Fruit fly (Drosophila melanogaster): Measurements from ENCODE around the gene Hipk.

Hipk gene

DNA sequence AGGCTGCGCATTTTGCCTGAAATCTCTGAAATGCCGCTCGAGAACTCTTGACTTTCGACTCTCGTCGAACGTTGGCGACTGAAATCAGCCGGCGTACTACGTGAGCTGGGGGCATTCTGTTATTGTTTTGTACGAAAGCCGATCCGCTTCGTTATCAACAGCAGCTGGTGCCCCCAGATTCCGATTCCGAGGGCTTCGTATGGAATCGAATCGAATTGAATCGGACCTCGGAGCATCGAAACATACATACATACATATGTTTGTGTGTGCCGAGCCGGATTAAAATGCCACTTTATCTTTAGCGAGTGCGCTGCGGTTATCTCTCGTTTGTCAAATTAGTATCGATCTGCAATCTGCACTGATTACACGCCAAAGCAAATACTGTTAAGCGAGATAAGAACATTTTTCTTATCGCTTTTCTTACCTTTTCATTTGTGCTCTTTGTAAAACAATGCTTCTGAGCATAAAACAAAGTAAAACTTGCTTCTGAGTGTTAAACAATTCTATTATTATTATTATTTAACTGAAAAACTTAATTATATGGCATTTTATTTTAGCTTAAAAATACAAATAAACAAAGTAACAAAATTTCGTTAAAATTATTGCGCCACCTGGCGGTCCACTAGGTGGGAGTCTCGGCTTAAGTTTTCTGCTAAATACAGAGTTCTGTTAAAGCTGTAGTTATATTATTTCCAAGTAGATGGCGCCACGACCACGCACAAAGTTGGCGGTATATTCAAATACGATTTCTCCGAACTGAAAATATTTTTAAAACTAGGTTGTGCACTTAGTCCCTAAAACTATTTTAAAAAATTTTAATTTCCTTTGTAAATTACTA is 63.8 kb downstream of the Hipk start, which contains the start of gene Reg-2 (continued):
- TF ChIP-seq az2 (GFP tag; optimal IDR thresholded peaks at IDR 0.05): no peak
- no peak for TF ChIP-seq CG15073 (GFP tag; optimal IDR thresholded peaks at IDR 0.05)
- no peak for TF ChIP-seq lov (optimal IDR thresholded peaks at IDR 0.05)
- no peak for TF ChIP-seq lov (GFP tag; IDR thresholded peaks at IDR 0.05)
- no peak for TF ChIP-seq jing (GFP tag; optimal IDR thresholded peaks at IDR 0.05)
- no peak for TF ChIP-seq Trl (optimal IDR thresholded peaks at IDR 0.05)
- TF ChIP-seq Trl (GFP tag; optimal IDR thresholded peaks at IDR 0.05): no peak
- peak; percentile 40 for TF ChIP-seq caup (GFP tag; optimal IDR thresholded peaks at IDR 0.05; ENCODE audit: severe bottlenecking)
- peak; percentile 13; the same call in 1 of the 2 replicates for TF ChIP-seq onecut (GFP tag; IDR thresholded peaks at IDR 0.05)
- peak; percentile 41; the same call in 1 of the 2 replicates for TF ChIP-seq slbo (GFP tag; IDR thresholded peaks at IDR 0.05)
- TF ChIP-seq CG18764 (GFP tag; optimal IDR thresholded peaks at IDR 0.05): no peak
- peak; percentile 28 for TF ChIP-seq Chrac-16 (GFP tag; optimal IDR thresholded peaks at IDR 0.05)
- peak; percentile 26 for TF ChIP-seq CG12769 (tag; optimal IDR thresholded peaks at IDR 0.05)
- no peak for TF ChIP-seq Hr51 (GFP tag; optimal IDR thresholded peaks at IDR 0.05)
- no peak for TF ChIP-seq sr (GFP tag; IDR thresholded peaks at IDR 0.05)
- no peak for TF ChIP-seq CG8388 (GFP tag; optimal IDR thresholded peaks at IDR 0.05)
- TF ChIP-seq tin (GFP tag; optimal IDR thresholded peaks at IDR 0.05): no peak
- TF ChIP-seq CG14014 (GFP tag; IDR thresholded peaks at IDR 0.05): no peak
- peak; percentile 42; the same call in 1 of the 2 replicates for TF ChIP-seq CG32532 (GFP tag; IDR thresholded peaks at IDR 0.05)
- peak; percentile 20 for TF ChIP-seq lilli (GFP tag; optimal IDR thresholded peaks at IDR 0.05)
- TF ChIP-seq CG1603 (tag; optimal IDR thresholded peaks at IDR 0.05): peak; percentile 43
- TF ChIP-seq Hr3 (GFP tag; optimal IDR thresholded peaks at IDR 0.05): peak; percentile 33
- TF ChIP-seq CG11723 (GFP tag; optimal IDR thresholded peaks at IDR 0.05): no peak
- no peak for TF ChIP-seq CkIIα-i1 (GFP tag; IDR thresholded peaks at IDR 0.05)
- TF ChIP-seq nmo (GFP tag; optimal IDR thresholded peaks at IDR 0.05): peak; percentile 28
- no peak for TF ChIP-seq bcd (GFP tag; optimal IDR thresholded peaks at IDR 0.05)
- no peak for TF ChIP-seq CG6689 (GFP tag; IDR thresholded peaks at IDR 0.05)
- no peak for TF ChIP-seq H2.0 (GFP tag; IDR thresholded peaks at IDR 0.05)
- TF ChIP-seq Deaf1 (tag; optimal IDR thresholded peaks at IDR 0.05): peak; percentile 93
- no peak for TF ChIP-seq dan (GFP tag; IDR thresholded peaks at IDR 0.05)
- TF ChIP-seq Dek (tag; optimal IDR thresholded peaks at IDR 0.05): peak; percentile 40
- TF ChIP-seq CG11456 (GFP tag; IDR thresholded peaks at IDR 0.05): peak; percentile 64; the same call in 2 of the 3 replicates
- no peak for TF ChIP-seq br (optimal IDR thresholded peaks at IDR 0.05)
- peak; percentile 24 for TF ChIP-seq sd (tag; optimal IDR thresholded peaks at IDR 0.05)
- TF ChIP-seq so (GFP tag; IDR thresholded peaks at IDR 0.05): peak; percentile 47; the same call in 1 of the 3 replicates
- peak; percentile 23 for TF ChIP-seq lbe (GFP tag; optimal IDR thresholded peaks at IDR 0.05)
- TF ChIP-seq CHES-1-like (GFP tag; optimal IDR thresholded peaks at IDR 0.05): no peak
- peak; percentile 98 for TF ChIP-seq exex (tag; optimal IDR thresholded peaks at IDR 0.05)
- TF ChIP-seq CG2120 (GFP tag; optimal IDR thresholded peaks at IDR 0.05): peak; percentile 12
- no peak for TF ChIP-seq Poxn (GFP tag; IDR thresholded peaks at IDR 0.05)
- TF ChIP-seq chm (GFP tag; IDR thresholded peaks at IDR 0.05): 0 out of 2 replicates have a peak, but pooled peaks have one; percentile 16

Data from whole organism, embryonic.